Fruit fly (Drosophila melanogaster): ENCODE results near the gene CG11771.

dm6 chr3R:24966578-24966977, 34.8 kb downstream of the CG11771 start:
- TF ChIP-seq CG8478 (optimal IDR thresholded peaks at IDR 0.05), result no peak
- TF ChIP-seq usp (GFP tag; optimal IDR thresholded peaks at IDR 0.05), result no peak
- TF ChIP-seq psq (optimal IDR thresholded peaks at IDR 0.05), result no peak
- no peak for TF ChIP-seq pan (optimal IDR thresholded peaks at IDR 0.05)
- TF ChIP-seq EcR (GFP tag; optimal IDR thresholded peaks at IDR 0.05), result no peak

All from whole organism.